Fruit fly (Drosophila melanogaster) whole organism, adult: ENCODE measurements around the gene CLIP-190.

Experiments used
- CG11617 ChIP-seq: fragments of 200-800 bp; sonication (Bioruptor generic); optimal IDR thresholded peaks from 2 replicates; lab custom pipeline; 2017; ENCODE audit warnings: mild to moderate bottlenecking, missing biosample characterization, missing genetic modification reagents, missing genetic modification characterization
- CG12768 ChIP-seq: fragments of 200-800 bp; sonication (Bioruptor generic); optimal IDR thresholded peaks from 2 replicates; lab custom pipeline; 2017; ENCODE audit warnings: missing biosample characterization, missing genetic modification characterization, mild to moderate bottlenecking, moderate library complexity, missing genetic modification reagents
- CG14711 ChIP-seq: fragments of 200-800 bp; sonication (Bioruptor generic); optimal IDR thresholded peaks from 2 replicates; lab custom pipeline; 2018; ENCODE audit warnings: missing biosample characterization, mild to moderate bottlenecking, missing genetic modification characterization, moderate library complexity
- CG1620 ChIP-seq: fragments of 200-800 bp; sonication (Bioruptor generic); optimal IDR thresholded peaks from 2 replicates; lab custom pipeline; 2016; ENCODE audit warnings: missing biosample characterization, missing genetic modification characterization
- CG33017 ChIP-seq: fragments of 200-800 bp; sonication (Bioruptor generic); optimal IDR thresholded peaks from 2 replicates; lab custom pipeline; 2018; ENCODE audit warnings: missing biosample characterization, mild to moderate bottlenecking, missing genetic modification characterization, moderate library complexity
- CG5204 ChIP-seq: fragments of 200-800 bp; sonication (Bioruptor generic); optimal IDR thresholded peaks from 2 replicates; lab custom pipeline; 2016; ENCODE audit warnings: missing biosample characterization, missing genetic modification characterization
- CG7045 ChIP-seq: fragments of 200-800 bp; sonication (Bioruptor generic); optimal IDR thresholded peaks from 2 replicates; lab custom pipeline; 2017; ENCODE audit warnings: missing biosample characterization, mild to moderate bottlenecking, missing genetic modification characterization
- CG7101 ChIP-seq: fragments of 200-800 bp; sonication (Bioruptor generic); optimal IDR thresholded peaks from 2 replicates; lab custom pipeline; 2018; ENCODE audit warnings: missing biosample characterization, mild to moderate bottlenecking, missing genetic modification characterization, moderate library complexity
- Clk ChIP-seq: fragments of 200-800 bp; sonication (Bioruptor generic); optimal IDR thresholded peaks from 2 replicates; lab custom pipeline; 2017; ENCODE audit warnings: missing biosample characterization, missing genetic modification characterization
- Crg-1 ChIP-seq: fragments of 200-800 bp; sonication (Bioruptor generic); optimal IDR thresholded peaks from 2 replicates; lab custom pipeline; 2016; ENCODE audit warnings: missing biosample characterization, missing genetic modification characterization
- Hr96 ChIP-seq: fragments of 200-800 bp; sonication (Bioruptor generic); optimal IDR thresholded peaks from 2 replicates; lab custom pipeline; 2016; ENCODE audit warnings: missing biosample characterization, missing genetic modification characterization
- Mnt ChIP-seq: fragments of 200-800 bp; sonication (Bioruptor generic); optimal IDR thresholded peaks from 2 replicates; lab custom pipeline; 2016; ENCODE audit warnings: missing biosample characterization, mild to moderate bottlenecking, missing genetic modification characterization
- bab1 ChIP-seq: fragments of 200-800 bp; sonication (Bioruptor generic); optimal IDR thresholded peaks from 3 replicates; lab custom pipeline; 2019; ENCODE audit warnings: missing biosample characterization, mild to moderate bottlenecking, missing genetic modification characterization, moderate library complexity
- cic ChIP-seq: fragments of 200-800 bp; sonication (Bioruptor generic); optimal IDR thresholded peaks from 2 replicates; lab custom pipeline; 2017; ENCODE audit warnings: missing biosample characterization, mild to moderate bottlenecking, missing genetic modification characterization, moderate library complexity
- cnc ChIP-seq, 2 experiments: fragments of >200 bp; optimal IDR thresholded peaks; 2 replicates each; lab custom pipeline; 2017
- kay ChIP-seq: fragments of 200-800 bp; sonication (Bioruptor generic); peaks from one replicate; lab custom pipeline; 2016; ENCODE audit warnings: missing biosample characterization, missing genetic modification characterization, borderline replicate concordance
- ovo ChIP-seq: fragments of 200-800 bp; sonication (Bioruptor generic); optimal IDR thresholded peaks from 2 replicates; lab custom pipeline; 2016; ENCODE audit warnings: missing biosample characterization, missing genetic modification characterization
- pad ChIP-seq: fragments of 200-800 bp; sonication (Bioruptor generic); optimal IDR thresholded peaks from 3 replicates; lab custom pipeline; 2017; ENCODE audit warnings: missing biosample characterization, missing genetic modification characterization, mild to moderate bottlenecking, moderate library complexity, missing genetic modification reagents
- tj ChIP-seq: fragments of 200-800 bp; sonication (Bioruptor generic); optimal IDR thresholded peaks from 3 replicates; lab custom pipeline; 2017; ENCODE audit warnings: missing biosample characterization, mild to moderate bottlenecking, missing genetic modification characterization, moderate library complexity
- toe ChIP-seq: fragments of 200-800 bp; sonication (Bioruptor generic); optimal IDR thresholded peaks from 2 replicates; lab custom pipeline; 2016; ENCODE audit warnings: missing biosample characterization, missing genetic modification characterization

The CLIP-190 gene

DNA sequence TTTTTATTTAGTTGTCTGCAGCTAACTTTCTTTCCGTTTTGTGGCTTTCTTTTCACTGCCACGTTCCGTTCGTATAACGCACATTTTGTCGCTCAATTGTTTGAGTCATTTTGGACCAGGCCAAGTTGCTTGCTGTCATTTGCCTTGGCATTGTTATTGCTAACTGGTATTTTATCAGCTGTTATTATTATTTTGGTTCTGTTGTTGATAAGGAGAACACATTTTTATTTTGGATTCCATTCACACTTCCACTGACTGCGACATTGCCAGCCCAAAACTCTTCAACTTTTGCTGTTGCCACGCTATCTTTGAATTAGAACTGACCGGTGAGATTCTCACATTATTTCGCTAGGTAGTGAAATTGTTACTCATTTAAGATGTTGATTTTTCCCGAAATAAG, 6.3 kb downstream of the CLIP-190 start:
- TF ChIP-seq bab1 (GFP tag; lab: Kevin White, UChicago) (no peak), Mnt (GFP tag; lab: Kevin White, UChicago) (no peak), pad (GFP tag; lab: Kevin White, UChicago) (no peak)

DNA sequence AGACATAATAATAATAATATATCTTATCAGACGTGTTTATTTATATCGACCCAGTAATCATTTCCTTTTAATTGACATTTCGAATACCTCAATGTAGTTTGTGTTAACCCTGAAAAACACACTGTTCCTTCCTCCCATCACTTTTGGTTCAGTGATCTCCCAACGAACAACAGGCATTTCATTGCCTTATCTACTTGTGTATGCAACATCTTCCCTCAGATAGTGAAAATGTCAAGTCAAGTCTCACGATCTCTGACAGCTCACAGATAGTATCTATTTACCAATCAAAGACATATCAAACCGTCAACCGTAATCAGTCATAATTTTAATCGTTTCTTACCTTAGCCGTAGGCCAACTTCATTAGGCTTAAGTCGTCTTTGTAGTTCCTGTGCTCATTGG, 10.4 kb downstream of the CLIP-190 start:
- TF ChIP-seq cic: no peak
- TF ChIP-seq toe (GFP tag; lab: Kevin White, UChicago): no peak
- TF ChIP-seq CG7101: no peak
- TF ChIP-seq Hr96 (GFP tag; lab: Kevin White, UChicago): no peak
- no peak for TF ChIP-seq tj (GFP tag; lab: Kevin White, UChicago)
- no peak for TF ChIP-seq Mnt (GFP tag; lab: Kevin White, UChicago)
- TF ChIP-seq CG7045 (GFP tag; lab: Kevin White, UChicago): no peak
- no peak for TF ChIP-seq CG5204 (GFP tag; lab: Kevin White, UChicago)
- no peak for TF ChIP-seq bab1 (GFP tag; lab: Kevin White, UChicago)
- TF ChIP-seq Clk (GFP tag; lab: Kevin White, UChicago): no peak
- TF ChIP-seq ovo (GFP tag; lab: Kevin White, UChicago): no peak
- TF ChIP-seq cnc (optimal IDR thresholded peaks at IDR 0.05; lab: Kevin White, UChicago): no peak
- TF ChIP-seq kay (GFP tag; lab: Kevin White, UChicago): no peak

DNA sequence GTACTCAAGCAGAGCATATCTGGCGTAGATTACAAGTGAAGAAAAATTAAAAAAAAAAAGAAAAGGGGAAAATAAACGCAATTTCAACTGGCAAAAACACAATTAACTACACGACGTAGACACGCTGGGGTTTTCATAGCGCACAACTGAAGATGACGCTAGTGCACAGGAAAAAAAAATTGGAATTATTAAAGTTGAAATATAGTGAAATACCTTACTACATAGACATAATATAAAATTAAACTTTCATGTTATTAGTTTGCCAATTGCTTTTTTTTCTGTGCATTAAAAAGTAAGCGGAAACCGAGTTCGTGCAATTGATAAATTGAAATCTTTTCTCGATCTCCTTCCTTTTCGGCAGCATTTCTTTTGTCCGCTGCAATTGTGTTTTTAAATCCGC, 12.9 kb downstream of the CLIP-190 start:
- TF ChIP-seq kay (GFP tag; lab: Kevin White, UChicago): peak; percentile 37
- TF ChIP-seq toe (GFP tag; lab: Kevin White, UChicago): no peak
- TF ChIP-seq CG7045 (GFP tag; lab: Kevin White, UChicago): no peak

DNA sequence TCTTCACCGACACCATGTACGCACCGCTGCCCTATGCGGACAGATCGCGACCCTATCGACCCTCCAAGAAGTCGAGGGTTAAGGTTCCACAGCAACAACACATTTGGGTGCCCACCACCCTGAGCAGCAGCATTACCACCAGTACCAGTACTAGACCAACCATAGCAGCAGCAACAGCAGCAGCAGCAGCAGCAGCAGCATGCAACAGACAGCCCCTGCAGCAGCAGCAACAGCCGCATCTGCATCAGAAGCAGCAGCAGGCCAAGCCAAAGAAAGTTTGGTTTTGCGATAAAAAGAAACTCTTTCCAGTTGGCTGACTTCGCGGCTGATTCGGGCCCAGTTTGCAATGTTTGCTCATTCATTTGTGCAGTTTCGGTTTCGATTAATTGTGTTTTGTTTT, 18.0 kb downstream of the CLIP-190 start:
- no peak for TF ChIP-seq Hr96 (GFP tag; lab: Kevin White, UChicago)
- TF ChIP-seq kay (GFP tag; lab: Kevin White, UChicago): no peak
- TF ChIP-seq CG14711: no peak
- no peak for TF ChIP-seq Crg-1 (GFP tag; lab: Kevin White, UChicago)
- no peak for TF ChIP-seq ovo (GFP tag; lab: Kevin White, UChicago)
- TF ChIP-seq Clk (GFP tag; lab: Kevin White, UChicago): no peak
- no peak for TF ChIP-seq toe (GFP tag; lab: Kevin White, UChicago)
- TF ChIP-seq CG5204 (GFP tag; lab: Kevin White, UChicago): no peak
- TF ChIP-seq tj (GFP tag; lab: Kevin White, UChicago): no peak
- no peak for TF ChIP-seq cic
- TF ChIP-seq CG7101: no peak
- no peak for TF ChIP-seq bab1 (GFP tag; lab: Kevin White, UChicago)
- no peak for TF ChIP-seq CG1620 (GFP tag; lab: Kevin White, UChicago)
- TF ChIP-seq CG33017 (tag; lab: Kevin White, UChicago): no peak

DNA sequence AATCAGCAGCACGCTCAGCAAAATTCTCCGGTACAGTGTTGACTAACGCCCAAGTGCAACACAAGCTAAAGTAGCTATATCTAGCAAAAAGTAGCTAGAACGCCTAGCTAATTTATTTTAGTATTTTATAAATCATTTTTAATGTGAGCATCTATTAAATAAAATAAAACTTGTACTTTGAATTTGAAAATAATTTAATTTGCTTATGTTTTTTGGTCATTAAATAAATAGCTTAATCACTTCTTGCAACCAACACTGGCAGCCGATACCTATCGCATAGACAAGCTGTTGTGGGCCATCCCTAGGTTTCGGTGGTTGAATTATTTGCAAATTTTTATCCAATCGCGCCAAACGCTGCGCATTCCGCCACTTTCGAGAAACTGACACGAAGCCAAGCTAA, 25.9 kb downstream of the CLIP-190 start, which contains the start of the genes Polr2J and CG15141:
Gene Polr2J (minus strand): TSS at position 49 of the 400 bp plus-strand sequence.
Gene CG15141 (plus strand): TSS at position 284 of the 400 bp plus-strand sequence.
- peak; percentile 79 for TF ChIP-seq CG7045 (GFP tag; lab: Kevin White, UChicago)
- peak; percentile 33 for TF ChIP-seq cic
- peak; percentile 85 for TF ChIP-seq CG7101
- peak; percentile 74 for TF ChIP-seq ovo (GFP tag; lab: Kevin White, UChicago)
- TF ChIP-seq CG33017 (tag; lab: Kevin White, UChicago): peak; percentile 73
- peak; percentile 78 for TF ChIP-seq Mnt (GFP tag; lab: Kevin White, UChicago)
- no peak for TF ChIP-seq kay (GFP tag; lab: Kevin White, UChicago)
- peak; percentile 67 for TF ChIP-seq bab1 (GFP tag; lab: Kevin White, UChicago)
- peak; percentile 78 for TF ChIP-seq CG11617 (GFP tag; lab: Kevin White, UChicago)
- peak; percentile 73 for TF ChIP-seq CG12768
- peak; percentile 92 for TF ChIP-seq tj (GFP tag; lab: Kevin White, UChicago)
- TF ChIP-seq Hr96 (GFP tag; lab: Kevin White, UChicago): peak; percentile 73
- TF ChIP-seq cnc (optimal IDR thresholded peaks at IDR 0.05; lab: Kevin White, UChicago): no peak
- TF ChIP-seq Clk (GFP tag; lab: Kevin White, UChicago): peak; percentile 74
- TF ChIP-seq CG14711: peak; percentile 77
- TF ChIP-seq CG5204 (GFP tag; lab: Kevin White, UChicago): no peak
- TF ChIP-seq CG1620 (GFP tag; lab: Kevin White, UChicago): peak; percentile 77
- peak; percentile 65 for TF ChIP-seq pad (GFP tag; lab: Kevin White, UChicago)
- peak; percentile 78 for TF ChIP-seq toe (GFP tag; lab: Kevin White, UChicago)
- peak; percentile 61 for TF ChIP-seq Crg-1 (GFP tag; lab: Kevin White, UChicago)

DNA sequence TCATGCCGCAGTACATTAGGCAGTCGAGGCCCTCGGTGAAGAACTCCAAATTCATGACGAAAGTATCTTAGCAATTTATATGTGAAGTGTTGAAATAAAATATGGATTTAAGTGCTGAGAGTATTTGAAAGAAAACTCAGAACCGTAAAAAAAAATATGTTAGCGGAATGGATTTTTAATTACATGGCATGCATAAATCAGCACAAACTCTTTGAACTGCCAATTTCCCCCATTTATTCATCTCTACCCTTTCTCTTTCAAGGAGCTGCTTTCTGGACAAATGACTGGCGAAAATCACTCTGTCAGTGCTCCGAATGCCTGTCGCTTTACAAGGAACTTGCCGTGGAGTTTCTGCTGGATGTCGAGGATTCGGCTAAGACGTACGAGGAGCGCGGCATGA, 28.0 kb downstream of the CLIP-190 start, which contains the start of gene Rsph9:
Gene Rsph9 (minus strand): TSS at position 101 of the 400 bp plus-strand sequence.
- no peak for TF ChIP-seq pad (GFP tag; lab: Kevin White, UChicago)
- TF ChIP-seq Clk (GFP tag; lab: Kevin White, UChicago): no peak
- TF ChIP-seq Hr96 (GFP tag; lab: Kevin White, UChicago): no peak
- no peak for TF ChIP-seq CG7045 (GFP tag; lab: Kevin White, UChicago)
- no peak for TF ChIP-seq cic
- TF ChIP-seq cnc (optimal IDR thresholded peaks at IDR 0.05; lab: Kevin White, UChicago): no peak
- no peak for TF ChIP-seq CG14711
- no peak for TF ChIP-seq toe (GFP tag; lab: Kevin White, UChicago)
- no peak for TF ChIP-seq CG1620 (GFP tag; lab: Kevin White, UChicago)
- no peak for TF ChIP-seq Mnt (GFP tag; lab: Kevin White, UChicago)
- TF ChIP-seq CG11617 (GFP tag; lab: Kevin White, UChicago): no peak
- TF ChIP-seq bab1 (GFP tag; lab: Kevin White, UChicago): no peak
- TF ChIP-seq ovo (GFP tag; lab: Kevin White, UChicago): no peak
